Fruit fly (Drosophila melanogaster) whole organism, embryonic: Measurements from ENCODE around the gene Ugt49B2.

Source experiments
- CG12391 ChIP-seq: fragments of 200-800 bp; sonication (Bioruptor generic); optimal IDR thresholded peaks from 3 replicates; lab custom pipeline; 2018; ENCODE audit warnings: missing biosample characterization, mild to moderate bottlenecking, missing genetic modification characterization, moderate library complexity
- az2 ChIP-seq: fragments of 200-800 bp; sonication (Bioruptor generic); optimal IDR thresholded peaks from 3 replicates; lab custom pipeline; 2016; ENCODE audit warnings: missing biosample characterization, missing genetic modification characterization

Gene Ugt49B2

DNA sequence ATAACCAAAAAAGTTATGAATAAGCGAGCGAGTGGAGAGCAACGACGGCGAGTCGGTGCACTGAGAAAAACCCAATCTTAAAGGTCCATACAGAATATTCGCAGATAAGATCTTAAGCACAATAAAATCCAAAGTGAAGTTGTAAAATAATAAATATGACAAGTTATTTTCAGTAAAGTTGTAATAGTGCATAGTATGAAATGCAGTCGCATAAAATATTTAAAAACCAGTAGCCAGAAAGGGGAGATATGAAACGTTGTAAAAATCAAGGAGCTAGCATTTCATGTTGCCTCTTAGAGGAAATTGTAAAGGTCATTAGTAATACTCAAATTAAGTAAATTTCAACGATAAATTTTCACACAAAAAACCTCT, 51.7 kb downstream of the Ugt49B2 start (continued):
- peak; percentile 13 for TF ChIP-seq CG12391 (tag; lab: Kevin White, UChicago)
- peak; percentile 32 for TF ChIP-seq az2 (GFP tag; lab: Kevin White, UChicago)
- TF ChIP-seq, all 482 proteins: peak for 78
